Worm (Caenorhabditis elegans) whole organism, L4 larva: ENCODE data around the gene abu-9.

Source experiments
- F26F4.8 ChIP-seq: fragments of 200-800 bp; sonication (Bioruptor generic); conservative IDR thresholded peaks from 2 replicates; pipeline ENCODE4 v1.3.6; 2022; ENCODE audit warnings: missing genetic modification characterization, missing compliant biosample characterization
- Y105C5A.15 ChIP-seq: fragments of 200-800 bp; sonication (Bioruptor generic); IDR thresholded peaks from 2 replicates; pipeline ENCODE4 v1.3.6; 2022; ENCODE audit warnings: missing genetic modification characterization, missing compliant biosample characterization
- dmd-6 ChIP-seq: fragments of 200-800 bp; sonication (Bioruptor generic); IDR thresholded peaks from 2 replicates; pipeline ENCODE4 v1.3.6; 2022; ENCODE audit warnings: missing genetic modification reagents, missing genetic modification characterization, missing compliant biosample characterization
- dpl-1 ChIP-seq: fragments of 150-350 bp; optimal IDR thresholded peaks from 2 replicates; lab custom pipeline; 2014; ENCODE audit warnings: missing biosample characterization, missing genetic modification reagents, missing genetic modification characterization
- egl-27 ChIP-seq: sonication (generic microtip); optimal IDR thresholded peaks from 3 replicates; lab custom pipeline; 2017; ENCODE audit warnings: missing biosample characterization, missing genetic modification reagents, missing genetic modification characterization
- jun-1 ChIP-seq: fragments of 150-350 bp; optimal IDR thresholded peaks from 2 replicates; lab custom pipeline; 2014; ENCODE audit warnings: missing biosample characterization, missing genetic modification reagents, missing genetic modification characterization
- lin-13 ChIP-seq: fragments of 150-350 bp; optimal IDR thresholded peaks from 2 replicates; lab custom pipeline; 2014; ENCODE audit warnings: missing biosample characterization, missing genetic modification reagents, missing genetic modification characterization
- nhr-237 ChIP-seq: sonication (generic microtip); optimal IDR thresholded peaks from 2 replicates; lab custom pipeline; 2017; ENCODE audit warnings: missing biosample characterization, missing genetic modification characterization
- sdz-12 ChIP-seq: fragments of 200-800 bp; sonication (Bioruptor generic); optimal IDR thresholded peaks from 2 replicates; lab custom pipeline; 2018; ENCODE audit warnings: mild to moderate bottlenecking, missing genetic modification characterization, missing compliant biosample characterization
- unc-62 ChIP-seq, 3 experiments: fragments of 150-350 bp in 1 of 3; sonication (generic microtip); optimal IDR thresholded peaks in 2 of 3; peaks in 1 of 3; 1 replicate in 1 of 3; 2 replicates in 2 of 3; lab custom pipeline; 2014 to 2017; ENCODE audit warnings: missing biosample characterization in 3 of 3, missing genetic modification characterization in 3 of 3, missing genetic modification reagents in 3 of 3, missing genotype in 1 of 3
- zip-2 ChIP-seq: fragments of 150-350 bp; optimal IDR thresholded peaks from 2 replicates; lab custom pipeline; 2014; ENCODE audit warnings: missing biosample characterization, missing genetic modification characterization

- TF ChIP-seq sdz-12 (GFP tag; lab: Kevin White, UChicago) (no peak), dmd-6 (GFP tag; lab: Robert Waterston, UW) (no peak), jun-1 (tag; lab: Kevin White, UChicago) (no peak), unc-62 (GFP tag; optimal IDR thresholded peaks at IDR 0.05 in 1 of 2; lab: Kevin White, UChicago) (no peak), unc-62 (tag; optimal IDR thresholded peaks at IDR 0.05; lab: Kevin White, UChicago) (no peak), Y105C5A.15 (GFP tag; lab: Robert Waterston, UW) (no peak), nhr-237 (tag; lab: Kevin White, UChicago) (no peak), F26F4.8 (GFP tag; lab: Robert Waterston, UW) (no peak), lin-13 (no peak), dpl-1 (GFP tag; lab: Kevin White, UChicago) (no peak), egl-27 (tag; lab: Kevin White, UChicago) (no peak), zip-2 (tag; lab: Kevin White, UChicago) (no peak)
Measured at ce11 chrX:8327800-8328199, 5.9 kb downstream of the abu-9 start, which contains the start of gene F55E10.4.
